Worm (Caenorhabditis elegans) whole organism, mixed stage, embryonic: Measurements from ENCODE around the gene Y66H1A.8.

Source experiments
- M03D4.4 ChIP-seq: sonication (generic microtip); optimal IDR thresholded peaks from 2 replicates; lab custom pipeline; 2017; ENCODE audit warnings: mild to moderate bottlenecking, missing genetic modification characterization, missing compliant biosample characterization
- bed-3 ChIP-seq: fragments of 200-800 bp; sonication (Bioruptor generic); optimal IDR thresholded peaks from 3 replicates; lab custom pipeline; 2018; ENCODE audit warnings: mild to moderate bottlenecking, missing genetic modification characterization, moderate library complexity, missing compliant biosample characterization
- blmp-1 ChIP-seq: fragments of 150-350 bp; optimal IDR thresholded peaks from 2 replicates; lab custom pipeline; 2014; ENCODE audit warnings: missing biosample characterization, missing genetic modification characterization
- ceh-43 ChIP-seq: fragments of 200-800 bp; sonication (Bioruptor generic); optimal IDR thresholded peaks from 2 replicates; lab custom pipeline; 2018; ENCODE audit warnings: mild to moderate bottlenecking, missing genetic modification characterization, moderate library complexity, missing compliant biosample characterization
- ceh-83 ChIP-seq: fragments of 200-800 bp; sonication (Bioruptor generic); optimal IDR thresholded peaks from 2 replicates; lab custom pipeline; 2018; ENCODE audit warnings: mild to moderate bottlenecking, missing genetic modification characterization, missing compliant biosample characterization
- ces-1 ChIP-seq: fragments of 150-350 bp; optimal IDR thresholded peaks from 2 replicates; lab custom pipeline; 2014; ENCODE audit warnings: missing biosample characterization, missing genetic modification reagents, missing genetic modification characterization
- cnd-1 ChIP-seq: fragments of 200-800 bp; sonication (Bioruptor generic); optimal IDR thresholded peaks from 2 replicates; lab custom pipeline; 2018; ENCODE audit warnings: mild to moderate bottlenecking, missing genetic modification characterization, missing compliant biosample characterization
- elt-3 ChIP-seq: fragments of 150-350 bp; optimal IDR thresholded peaks from 2 replicates; lab custom pipeline; 2014; ENCODE audit warnings: missing biosample characterization, missing genetic modification characterization
- flh-1 ChIP-seq: fragments of 200-800 bp; sonication (Bioruptor generic); optimal IDR thresholded peaks from 2 replicates; lab custom pipeline; 2018; ENCODE audit warnings: mild to moderate bottlenecking, missing genetic modification characterization, moderate library complexity, missing compliant biosample characterization
- ham-2 ChIP-seq: fragments of 200-800 bp; sonication (Bioruptor generic); optimal IDR thresholded peaks from 2 replicates; lab custom pipeline; 2018; ENCODE audit warnings: mild to moderate bottlenecking, missing genetic modification characterization, missing compliant biosample characterization
- hlh-1 ChIP-seq: fragments of 150-350 bp; optimal IDR thresholded peaks from 2 replicates; lab custom pipeline; 2014; ENCODE audit warnings: missing biosample characterization, missing genetic modification reagents, missing genetic modification characterization
- lin-13 ChIP-seq: fragments of 150-350 bp; optimal IDR thresholded peaks from 2 replicates; lab custom pipeline; 2014; ENCODE audit warnings: missing biosample characterization, missing genetic modification characterization
- lsy-2 ChIP-seq: fragments of 150-350 bp; optimal IDR thresholded peaks from 2 replicates; lab custom pipeline; 2014; ENCODE audit warnings: missing biosample characterization, missing genetic modification characterization
- mab-5 ChIP-seq: fragments of 150-350 bp; optimal IDR thresholded peaks from 2 replicates; lab custom pipeline; 2014; ENCODE audit warnings: missing biosample characterization, missing genetic modification characterization
- mep-1 ChIP-seq: fragments of 150-350 bp; optimal IDR thresholded peaks from 2 replicates; lab custom pipeline; 2017; ENCODE audit warnings: missing biosample characterization, missing genetic modification reagents, missing genetic modification characterization, inconsistent platforms
- mls-2 ChIP-seq: sonication (generic microtip); optimal IDR thresholded peaks from 2 replicates; lab custom pipeline; 2016; ENCODE audit warnings: mild to moderate bottlenecking, missing genetic modification characterization, moderate library complexity, missing compliant biosample characterization
- nhr-12 ChIP-seq: fragments of 150-350 bp; optimal IDR thresholded peaks from 2 replicates; lab custom pipeline; 2014; ENCODE audit warnings: missing biosample characterization, missing genetic modification characterization
- nhr-2 ChIP-seq: fragments of 150-350 bp; optimal IDR thresholded peaks from 2 replicates; lab custom pipeline; 2014; ENCODE audit warnings: missing biosample characterization, missing genetic modification characterization
- nhr-237 ChIP-seq: fragments of 150-350 bp; optimal IDR thresholded peaks from 2 replicates; lab custom pipeline; 2014; ENCODE audit warnings: missing biosample characterization, missing genetic modification characterization
- nhr-28 ChIP-seq: fragments of 150-350 bp; optimal IDR thresholded peaks from 2 replicates; lab custom pipeline; 2014; ENCODE audit warnings: missing biosample characterization, missing genetic modification characterization
- nhr-76 ChIP-seq: sonication (generic microtip); optimal IDR thresholded peaks from 2 replicates; lab custom pipeline; 2017; ENCODE audit warnings: missing biosample characterization, missing genetic modification characterization
- pha-4 ChIP-seq: fragments of 150-350 bp; optimal IDR thresholded peaks from 2 replicates; lab custom pipeline; 2018; ENCODE audit warnings: missing biosample characterization, missing genetic modification reagents, missing genetic modification characterization
- sem-2 ChIP-seq: fragments of 200-800 bp; sonication (Bioruptor generic); optimal IDR thresholded peaks from 2 replicates; lab custom pipeline; 2018; ENCODE audit warnings: mild to moderate bottlenecking, missing genetic modification characterization, missing compliant biosample characterization
- snpc-4 ChIP-seq: fragments of 150-350 bp; optimal IDR thresholded peaks from 2 replicates; lab custom pipeline; 2014; ENCODE audit warnings: missing biosample characterization, missing genetic modification characterization
- sptf-1 ChIP-seq: sonication (generic microtip); optimal IDR thresholded peaks from 2 replicates; lab custom pipeline; 2017; ENCODE audit warnings: mild to moderate bottlenecking, missing genetic modification characterization, moderate library complexity, missing compliant biosample characterization
- tbx-8 ChIP-seq: fragments of 200-800 bp; sonication (Bioruptor generic); optimal IDR thresholded peaks from 2 replicates; lab custom pipeline; 2018; ENCODE audit warnings: mild to moderate bottlenecking, missing genetic modification characterization, moderate library complexity, missing compliant biosample characterization
- unc-120 ChIP-seq: sonication (generic microtip); optimal IDR thresholded peaks from 2 replicates; lab custom pipeline; 2017; ENCODE audit warnings: missing genetic modification characterization, missing compliant biosample characterization; ENCODE audit not compliant: poor library complexity, severe bottlenecking
- unc-39 ChIP-seq: fragments of 150-350 bp; optimal IDR thresholded peaks from 2 replicates; lab custom pipeline; 2014; ENCODE audit warnings: missing biosample characterization, missing genetic modification characterization
- zip-8 ChIP-seq: fragments of 150-350 bp; optimal IDR thresholded peaks from 2 replicates; lab custom pipeline; 2014; ENCODE audit warnings: missing biosample characterization, missing genetic modification characterization
- ztf-11 ChIP-seq: fragments of 150-350 bp; optimal IDR thresholded peaks from 2 replicates; lab custom pipeline; 2014; ENCODE audit warnings: missing biosample characterization, missing genetic modification characterization

The Y66H1A.8 gene

DNA sequence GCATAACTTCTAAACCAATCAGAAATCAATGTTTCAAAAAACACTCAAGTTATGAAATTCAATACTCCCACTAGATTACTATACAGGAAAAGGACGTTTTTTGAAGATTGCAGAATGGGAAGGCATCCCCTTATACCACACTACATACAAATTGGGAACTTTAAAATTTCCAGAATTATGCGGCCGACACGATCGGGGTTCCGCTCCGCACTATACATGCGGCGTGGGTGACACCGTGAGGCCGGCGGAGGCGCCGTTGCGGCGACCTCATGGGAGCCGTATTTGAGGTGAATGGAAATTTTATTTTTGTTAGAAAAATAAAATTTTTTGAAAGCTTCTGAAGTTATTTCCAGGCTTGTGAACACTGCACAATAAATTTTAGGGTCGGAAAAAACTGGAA lies 13.6 kb upstream of the Y66H1A.8 start:
- TF ChIP-seq mls-2 (tag; lab: Kevin White, UChicago), result no peak
- TF ChIP-seq nhr-76 (tag; lab: Kevin White, UChicago), result no peak
- no peak for TF ChIP-seq bed-3 (GFP tag; lab: Kevin White, UChicago)
- no peak for TF ChIP-seq pha-4
- no peak for TF ChIP-seq unc-120 (tag; lab: Kevin White, UChicago)
- no peak for TF ChIP-seq nhr-2 (tag; lab: Kevin White, UChicago)

DNA sequence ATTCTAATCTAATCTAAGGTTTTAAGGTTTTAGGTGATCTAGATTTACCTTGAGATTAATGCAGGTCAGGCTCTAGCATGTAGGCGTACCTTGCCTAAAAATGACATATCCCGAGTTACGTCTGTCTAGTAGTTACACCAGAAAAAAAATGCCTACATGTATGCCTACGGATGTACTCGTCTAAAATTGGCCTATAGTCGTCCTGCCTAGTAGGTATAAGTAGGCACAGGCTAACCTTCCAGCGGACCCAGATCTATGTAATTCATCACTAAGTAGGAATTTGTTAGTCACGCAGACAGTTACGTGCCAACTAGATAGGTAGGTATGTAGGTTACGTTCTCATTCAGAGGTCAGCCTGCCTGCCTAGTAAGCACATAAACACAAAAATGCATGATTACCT lies 12.6 kb upstream of the Y66H1A.8 start:
- TF ChIP-seq mls-2 (tag; lab: Kevin White, UChicago), result no peak
- TF ChIP-seq ceh-43, result no peak

- TF ChIP-seq sem-2 (GFP tag; lab: Kevin White, UChicago), result no peak
- TF ChIP-seq ceh-83 (GFP tag; lab: Kevin White, UChicago), result no peak
- no peak for TF ChIP-seq sptf-1 (tag; lab: Kevin White, UChicago)
- TF ChIP-seq tbx-8 (GFP tag; lab: Kevin White, UChicago), result no peak
- no peak for TF ChIP-seq M03D4.4
- no peak for TF ChIP-seq zip-8
- TF ChIP-seq ztf-11 (tag; lab: Kevin White, UChicago), result no peak
- TF ChIP-seq cnd-1 (tag; lab: Kevin White, UChicago), result no peak
- TF ChIP-seq lsy-2 (tag; lab: Kevin White, UChicago), result no peak
- TF ChIP-seq pha-4, result no peak
- no peak for TF ChIP-seq ham-2 (GFP tag; lab: Kevin White, UChicago)
- TF ChIP-seq elt-3, result no peak
- no peak for TF ChIP-seq nhr-12 (tag; lab: Kevin White, UChicago)
These were observed 11.9 kb upstream of the Y66H1A.8 start for ce11 chrIV:466569-466968.

- TF ChIP-seq unc-39 (tag; lab: Kevin White, UChicago), result no peak
- TF ChIP-seq blmp-1 (tag; lab: Kevin White, UChicago), result no peak
These were observed 7.3 kb upstream of the Y66H1A.8 start for ce11 chrIV:462050-462449.

ce11 chrIV:460614-461079 lies 5.9 kb upstream of the Y66H1A.8 start, which contains the start of gene M04G7.2:
Gene M04G7.2 (minus strand): TSS chrIV:461029.
- TF ChIP-seq hlh-1 (tag; lab: Kevin White, UChicago) (no peak), tbx-8 (GFP tag; lab: Kevin White, UChicago) (no peak), snpc-4 (tag; lab: Kevin White, UChicago) (no peak), bed-3 (GFP tag; lab: Kevin White, UChicago) (no peak), flh-1 (no peak), M03D4.4 (no peak), nhr-2 (tag; lab: Kevin White, UChicago) (no peak), elt-3 (no peak), sem-2 (GFP tag; lab: Kevin White, UChicago) (no peak), nhr-28 (no peak), nhr-237 (tag; lab: Kevin White, UChicago) (no peak)

- no peak for TF ChIP-seq unc-120 (tag; lab: Kevin White, UChicago)
- TF ChIP-seq mep-1 (tag; lab: Kevin White, UChicago), result no peak
- TF ChIP-seq flh-1, result no peak
- TF ChIP-seq hlh-1 (tag; lab: Kevin White, UChicago), result no peak
- TF ChIP-seq ztf-11 (tag; lab: Kevin White, UChicago), result no peak
- TF ChIP-seq snpc-4 (tag; lab: Kevin White, UChicago), result no peak
- no peak for TF ChIP-seq blmp-1 (tag; lab: Kevin White, UChicago)
- TF ChIP-seq lin-13 (tag; lab: Kevin White, UChicago), result no peak
- no peak for TF ChIP-seq ceh-83 (GFP tag; lab: Kevin White, UChicago)
- TF ChIP-seq nhr-76 (tag; lab: Kevin White, UChicago), result no peak
- no peak for TF ChIP-seq mab-5 (tag; lab: Kevin White, UChicago)
- TF ChIP-seq unc-39 (tag; lab: Kevin White, UChicago), result no peak
- TF ChIP-seq ces-1, result no peak
- no peak for TF ChIP-seq nhr-2 (tag; lab: Kevin White, UChicago)
- no peak for TF ChIP-seq ceh-43
- no peak for TF ChIP-seq tbx-8 (GFP tag; lab: Kevin White, UChicago)
- no peak for TF ChIP-seq pha-4
- TF ChIP-seq nhr-12 (tag; lab: Kevin White, UChicago), result no peak
- no peak for TF ChIP-seq nhr-237 (tag; lab: Kevin White, UChicago)
- no peak for TF ChIP-seq M03D4.4
These were observed 768 bp upstream of the Y66H1A.8 start, which contains the start of gene M04G7.1 for ce11 chrIV:455484-455883. Gene M04G7.1 (plus strand): TSS chrIV:455784.
